Worm (Caenorhabditis elegans) whole organism, L4/young adult: ENCODE measurements around the gene T06F4.1.

Source experiments
- W03F9.2 ChIP-seq: fragments of 150-350 bp; optimal IDR thresholded peaks from 2 replicates; lab custom pipeline; 2014; ENCODE audit warnings: missing biosample characterization, missing genetic modification characterization
- dao-5 ChIP-seq: sonication (generic microtip); optimal IDR thresholded peaks from 2 replicates; lab custom pipeline; 2016; ENCODE audit warnings: missing genotype, missing genetic modification characterization, moderate library complexity, missing compliant biosample characterization
- him-1 ChIP-seq: sonication (generic microtip); optimal IDR thresholded peaks from 2 replicates; lab custom pipeline; 2016; ENCODE audit warnings: missing genotype, missing genetic modification reagents, missing genetic modification characterization, missing compliant biosample characterization

- TF ChIP-seq him-1 (tag; lab: Kevin White, UChicago) = no peak
- TF ChIP-seq dao-5 = no peak
- no peak for TF ChIP-seq W03F9.2 (tag; lab: Kevin White, UChicago)
These were observed 68.8 kb downstream of the T06F4.1 start for ce11 chrX:4010383-4010782.
